Worm (Caenorhabditis elegans) whole organism, late embryonic: ENCODE data around the gene str-196.

Experiments
- C08G9.2 ChIP-seq: sonication (generic microtip); optimal IDR thresholded peaks from 2 replicates; lab custom pipeline; 2016; ENCODE audit warnings: mild to moderate bottlenecking, missing genetic modification characterization, moderate library complexity, missing compliant biosample characterization
- C38D4.7 ChIP-seq: fragments of 200-800 bp; sonication (Bioruptor generic); optimal IDR thresholded peaks from 2 replicates; lab custom pipeline; 2018; ENCODE audit warnings: mild to moderate bottlenecking, missing genetic modification characterization, moderate library complexity, missing compliant biosample characterization
- F13H6.1 ChIP-seq: sonication (generic microtip); optimal IDR thresholded peaks from 2 replicates; lab custom pipeline; 2016; ENCODE audit warnings: missing genetic modification characterization, missing compliant biosample characterization
- K02D7.2 ChIP-seq: sonication (generic microtip); optimal IDR thresholded peaks from 2 replicates; lab custom pipeline; 2017; ENCODE audit warnings: mild to moderate bottlenecking, missing genetic modification characterization, missing compliant biosample characterization
- K09A11.1 ChIP-seq: sonication (generic microtip); optimal IDR thresholded peaks from 2 replicates; lab custom pipeline; 2017; ENCODE audit warnings: antibody characterized with exemption, mild to moderate bottlenecking, missing genetic modification characterization, missing compliant biosample characterization; ENCODE audit not compliant: insufficient read depth
- T23F11.4 ChIP-seq: fragments of 200-800 bp; sonication (Bioruptor generic); optimal IDR thresholded peaks from 2 replicates; lab custom pipeline; 2018; ENCODE audit warnings: mild to moderate bottlenecking, missing genetic modification characterization, missing compliant biosample characterization
- ahr-1 ChIP-seq: sonication (generic microtip); optimal IDR thresholded peaks from 2 replicates; lab custom pipeline; 2016; ENCODE audit warnings: missing genetic modification characterization, missing compliant biosample characterization
- ama-1 ChIP-seq: fragments of 150-350 bp; optimal IDR thresholded peaks from 2 replicates; lab custom pipeline; 2014
- ceh-2 ChIP-seq: sonication (generic microtip); optimal IDR thresholded peaks from 2 replicates; lab custom pipeline; 2016; ENCODE audit warnings: missing genotype, missing genetic modification characterization, missing compliant biosample characterization
- ceh-22 ChIP-seq: sonication (generic microtip); optimal IDR thresholded peaks from 2 replicates; lab custom pipeline; 2017; ENCODE audit warnings: missing biosample characterization, missing genetic modification characterization
- ceh-24 ChIP-seq: sonication (generic microtip); optimal IDR thresholded peaks from 2 replicates; lab custom pipeline; 2016; ENCODE audit warnings: mild to moderate bottlenecking, missing genetic modification characterization, missing compliant biosample characterization
- ceh-30 ChIP-seq: fragments of 150-350 bp; optimal IDR thresholded peaks from 2 replicates; lab custom pipeline; 2014; ENCODE audit warnings: missing biosample characterization, missing genetic modification characterization
- ceh-31 ChIP-seq: sonication (generic microtip); optimal IDR thresholded peaks from 2 replicates; lab custom pipeline; 2016; ENCODE audit warnings: missing genetic modification characterization, missing compliant biosample characterization
- ceh-34 ChIP-seq: sonication (generic microtip); optimal IDR thresholded peaks from 2 replicates; lab custom pipeline; 2016; ENCODE audit warnings: mild to moderate bottlenecking, missing genetic modification characterization, missing compliant biosample characterization
- ceh-48 ChIP-seq: sonication (generic microtip); optimal IDR thresholded peaks from 2 replicates; lab custom pipeline; 2016; ENCODE audit warnings: missing genetic modification characterization, inconsistent platforms, missing compliant biosample characterization
- ceh-9 ChIP-seq: sonication (generic microtip); optimal IDR thresholded peaks from 2 replicates; lab custom pipeline; 2016; ENCODE audit warnings: mild to moderate bottlenecking, missing genetic modification characterization, inconsistent platforms, missing compliant biosample characterization
- che-1 ChIP-seq: sonication (generic microtip); optimal IDR thresholded peaks from 2 replicates; lab custom pipeline; 2016; ENCODE audit warnings: mild to moderate bottlenecking, missing genetic modification characterization, missing compliant biosample characterization
- dve-1 ChIP-seq: sonication (generic microtip); optimal IDR thresholded peaks from 2 replicates; lab custom pipeline; 2017; ENCODE audit warnings: antibody characterized with exemption, mild to moderate bottlenecking, missing genetic modification characterization, missing compliant biosample characterization
- eyg-1 ChIP-seq: sonication (generic microtip); optimal IDR thresholded peaks from 2 replicates; lab custom pipeline; 2016; ENCODE audit warnings: missing genotype, missing genetic modification characterization, missing compliant biosample characterization
- fax-1 ChIP-seq: sonication (generic microtip); optimal IDR thresholded peaks from 2 replicates; lab custom pipeline; 2016; ENCODE audit warnings: missing genotype, missing genetic modification characterization, missing compliant biosample characterization
- fkh-10 ChIP-seq: fragments of 150-350 bp; optimal IDR thresholded peaks from 2 replicates; lab custom pipeline; 2014; ENCODE audit warnings: missing biosample characterization, missing genetic modification reagents, missing genetic modification characterization
- fkh-6 ChIP-seq: sonication (generic microtip); optimal IDR thresholded peaks from 2 replicates; lab custom pipeline; 2016; ENCODE audit warnings: missing genetic modification characterization, missing compliant biosample characterization
- gmeb-2 ChIP-seq: sonication (generic microtip); optimal IDR thresholded peaks from 2 replicates; lab custom pipeline; 2016; ENCODE audit warnings: missing genetic modification characterization, inconsistent platforms, missing compliant biosample characterization
- hlh-15 ChIP-seq: sonication (generic microtip); optimal IDR thresholded peaks from 2 replicates; lab custom pipeline; 2016; ENCODE audit warnings: missing genetic modification characterization, missing compliant biosample characterization
- hlh-30 ChIP-seq: sonication (generic microtip); optimal IDR thresholded peaks from 2 replicates; lab custom pipeline; 2017; ENCODE audit warnings: antibody characterized with exemption, missing genetic modification characterization, missing compliant biosample characterization; ENCODE audit not compliant: insufficient read depth
- hlh-6 ChIP-seq: sonication (generic microtip); optimal IDR thresholded peaks from 2 replicates; lab custom pipeline; 2016; ENCODE audit warnings: missing genotype, missing genetic modification characterization, missing compliant biosample characterization
- hlh-8 ChIP-seq: sonication (generic microtip); optimal IDR thresholded peaks from 2 replicates; lab custom pipeline; 2016; ENCODE audit warnings: missing genotype, missing genetic modification characterization, missing compliant biosample characterization
- lim-6 ChIP-seq: sonication (generic microtip); optimal IDR thresholded peaks from 2 replicates; lab custom pipeline; 2016; ENCODE audit warnings: missing genetic modification characterization, missing compliant biosample characterization
- lin-11 ChIP-seq: fragments of 200-800 bp; sonication (Bioruptor generic); optimal IDR thresholded peaks from 2 replicates; lab custom pipeline; 2018; ENCODE audit warnings: mild to moderate bottlenecking, missing genetic modification characterization, missing compliant biosample characterization
- madf-2 ChIP-seq: sonication (generic microtip); optimal IDR thresholded peaks from 2 replicates; lab custom pipeline; 2017; ENCODE audit warnings: missing genetic modification characterization, missing compliant biosample characterization
- npax-4 ChIP-seq: sonication (generic microtip); optimal IDR thresholded peaks from 2 replicates; lab custom pipeline; 2016; ENCODE audit warnings: missing genetic modification characterization, missing compliant biosample characterization
- pag-3 ChIP-seq: sonication (generic microtip); optimal IDR thresholded peaks from 2 replicates; lab custom pipeline; 2016; ENCODE audit warnings: missing compliant biosample characterization, missing genetic modification characterization, borderline replicate concordance
- pat-9 ChIP-seq: fragments of 200-800 bp; sonication (Bioruptor generic); optimal IDR thresholded peaks from 2 replicates; lab custom pipeline; 2018; ENCODE audit warnings: mild to moderate bottlenecking, missing genetic modification characterization, moderate library complexity, missing compliant biosample characterization
- pax-1 ChIP-seq: fragments of 150-350 bp; optimal IDR thresholded peaks from 2 replicates; lab custom pipeline; 2014; ENCODE audit warnings: missing biosample characterization, missing genetic modification characterization
- pha-2 ChIP-seq: sonication (generic microtip); optimal IDR thresholded peaks from 2 replicates; lab custom pipeline; 2017; ENCODE audit warnings: mild to moderate bottlenecking, missing genetic modification characterization, missing compliant biosample characterization
- pqm-1 ChIP-seq: sonication (generic microtip); optimal IDR thresholded peaks from 2 replicates; lab custom pipeline; 2016; ENCODE audit warnings: missing genetic modification characterization, missing compliant biosample characterization
- pros-1 ChIP-seq: fragments of 150-350 bp; optimal IDR thresholded peaks from 2 replicates; lab custom pipeline; 2014; ENCODE audit warnings: missing biosample characterization, missing genetic modification reagents, missing genetic modification characterization
- rnt-1 ChIP-seq: sonication (generic microtip); optimal IDR thresholded peaks from 2 replicates; lab custom pipeline; 2016; ENCODE audit warnings: missing genetic modification characterization, missing compliant biosample characterization
- sdc-2 ChIP-seq: sonication (generic microtip); optimal IDR thresholded peaks from 2 replicates; lab custom pipeline; 2016; ENCODE audit warnings: missing genotype, missing genetic modification characterization, missing compliant biosample characterization
- tbx-2 ChIP-seq: sonication (generic microtip); optimal IDR thresholded peaks from 2 replicates; lab custom pipeline; 2016; ENCODE audit warnings: missing genetic modification characterization, missing compliant biosample characterization
- tbx-7 ChIP-seq: sonication (generic microtip); optimal IDR thresholded peaks from 2 replicates; lab custom pipeline; 2016; ENCODE audit warnings: missing genotype, missing genetic modification characterization, missing compliant biosample characterization
- ttx-3 ChIP-seq: sonication (generic microtip); optimal IDR thresholded peaks from 2 replicates; lab custom pipeline; 2016; ENCODE audit warnings: missing genetic modification reagents, missing genetic modification characterization, missing compliant biosample characterization
- ztf-16 ChIP-seq: sonication (generic microtip); optimal IDR thresholded peaks from 2 replicates; lab custom pipeline; 2017; ENCODE audit warnings: missing genetic modification characterization, missing compliant biosample characterization

The str-196 gene

ce11 chrV:468460-468859 lies 23.1 kb upstream of the str-196 start, which contains the start of gene srbc-57:
TSS of gene srbc-57 (minus strand) at chrV:468560.
- TF ChIP-seq dve-1 (tag; lab: Kevin White, UChicago) (no peak), fax-1 (no peak), ceh-24 (tag; lab: Kevin White, UChicago) (no peak), C08G9.2 (no peak), eyg-1 (no peak), gmeb-2 (tag; lab: Kevin White, UChicago) (no peak), ceh-2 (tag; lab: Kevin White, UChicago) (no peak), lim-6 (tag; lab: Kevin White, UChicago) (no peak), fkh-6 (tag; lab: Kevin White, UChicago) (no peak), K02D7.2 (tag; lab: Kevin White, UChicago) (no peak), F13H6.1 (tag; lab: Kevin White, UChicago) (no peak), ceh-30 (no peak), ztf-16 (tag; lab: Kevin White, UChicago) (no peak), tbx-2 (tag; lab: Kevin White, UChicago) (no peak), hlh-6 (tag; lab: Kevin White, UChicago) (no peak), fkh-10 (GFP tag; lab: Kevin White, UChicago) (no peak)

- TF ChIP-seq ceh-48 (no peak), K09A11.1 (tag; lab: Kevin White, UChicago) (no peak), ttx-3 (tag; lab: Kevin White, UChicago) (no peak), ceh-34 (tag; lab: Kevin White, UChicago) (no peak), C08G9.2 (no peak), hlh-8 (tag; lab: Kevin White, UChicago) (no peak), ceh-9 (tag; lab: Kevin White, UChicago) (no peak), T23F11.4 (GFP tag; lab: Kevin White, UChicago) (no peak), pag-3 (tag; lab: Kevin White, UChicago) (no peak), fax-1 (no peak), ztf-16 (tag; lab: Kevin White, UChicago) (no peak)
- TF ChIP-seq, all 69 proteins: peak for 0
Observed at ce11 chrV:472589-472988, 18.9 kb upstream of the str-196 start, which contains the start of gene srt-31. TSS of gene srt-31 (plus strand) at chrV:472889.

- no peak for TF ChIP-seq tbx-2 (tag; lab: Kevin White, UChicago)
- TF ChIP-seq ztf-16 (tag; lab: Kevin White, UChicago), result no peak
- no peak for TF ChIP-seq ceh-22 (tag; lab: Kevin White, UChicago)
- TF ChIP-seq madf-2 (tag; lab: Kevin White, UChicago), result no peak
- TF ChIP-seq ama-1 (lab: Kevin White, UChicago), result no peak
- no peak for TF ChIP-seq C38D4.7
- TF ChIP-seq C08G9.2, result no peak
- no peak for TF ChIP-seq pag-3 (tag; lab: Kevin White, UChicago)
- no peak for TF ChIP-seq hlh-30 (tag; lab: Kevin White, UChicago)
- no peak for TF ChIP-seq lin-11 (tag; lab: Kevin White, UChicago)
Observed at ce11 chrV:474516-474915, 17.0 kb upstream of the str-196 start, which contains the start of gene nhr-99. TSS of gene nhr-99 (plus strand) at chrV:474778.

- no peak for TF ChIP-seq gmeb-2 (tag; lab: Kevin White, UChicago)
- TF ChIP-seq npax-4 (tag; lab: Kevin White, UChicago), result no peak
- TF ChIP-seq pros-1, result no peak
- no peak for TF ChIP-seq hlh-15 (tag; lab: Kevin White, UChicago)
- no peak for TF ChIP-seq pqm-1 (tag; lab: Kevin White, UChicago)
- TF ChIP-seq che-1, result no peak
- no peak for TF ChIP-seq ceh-48
- no peak for TF ChIP-seq tbx-7 (tag; lab: Kevin White, UChicago)
- no peak for TF ChIP-seq sdc-2 (tag; lab: Kevin White, UChicago)
- TF ChIP-seq ceh-30, result no peak
- no peak for TF ChIP-seq ahr-1 (tag; lab: Kevin White, UChicago)
- no peak for TF ChIP-seq pha-2 (tag; lab: Kevin White, UChicago)
- TF ChIP-seq pat-9, result no peak
- TF ChIP-seq hlh-6 (tag; lab: Kevin White, UChicago), result no peak
- no peak for TF ChIP-seq pax-1 (tag; lab: Kevin White, UChicago)
- TF ChIP-seq ceh-31 (tag; lab: Kevin White, UChicago), result no peak
- no peak for TF ChIP-seq rnt-1
Observed at ce11 chrV:477664-478212, 13.8 kb upstream of the str-196 start, which contains the start of gene nhr-55. TSS of gene nhr-55 (plus strand) at chrV:478162.
